Worm (Caenorhabditis elegans) whole organism, early embryonic: ENCODE results near the gene R12C12.6.

Experiments used
- F13C5.2 ChIP-seq: sonication (generic microtip); optimal IDR thresholded peaks from 2 replicates; lab custom pipeline; 2017; ENCODE audit warnings: mild to moderate bottlenecking, missing genetic modification characterization, inconsistent platforms, missing compliant biosample characterization
- ama-1 ChIP-seq: fragments of 150-350 bp; optimal IDR thresholded peaks from 2 replicates; lab custom pipeline; 2014
- flt-1 ChIP-seq: fragments of 200-800 bp; sonication (Bioruptor generic); IDR thresholded peaks from 2 replicates; pipeline ENCODE4 v1.3.6; 2022; ENCODE audit warnings: missing genetic modification characterization, missing compliant biosample characterization
- hmbx-1 ChIP-seq: sonication (generic microtip); optimal IDR thresholded peaks from 2 replicates; lab custom pipeline; 2016; ENCODE audit warnings: mild to moderate bottlenecking, missing genetic modification characterization, missing compliant biosample characterization
- pes-1 ChIP-seq: fragments of 200-800 bp; sonication (Bioruptor generic); IDR thresholded peaks from 2 replicates; pipeline ENCODE4 v1.3.6; 2022; ENCODE audit warnings: missing genetic modification reagents, missing genetic modification characterization, missing compliant biosample characterization
- scrt-1 ChIP-seq: fragments of 200-800 bp; sonication (Bioruptor generic); IDR thresholded peaks from 2 replicates; pipeline ENCODE4 v1.3.6; 2022; ENCODE audit warnings: missing genetic modification characterization, missing compliant biosample characterization
- tbx-37 ChIP-seq: fragments of 200-800 bp; sonication (Bioruptor generic); conservative IDR thresholded peaks from 2 replicates; pipeline ENCODE4 v1.3.6; 2022; ENCODE audit warnings: missing genetic modification reagents, missing genetic modification characterization, missing compliant biosample characterization

- TF ChIP-seq scrt-1 (GFP tag; lab: Robert Waterston, UW) (no peak), ama-1 (lab: Kevin White, UChicago) (no peak), hmbx-1 (tag; lab: Kevin White, UChicago) (no peak), flt-1 (GFP tag; lab: Robert Waterston, UW) (no peak), tbx-37 (no peak), pes-1 (no peak), F13C5.2 (no peak)
Measured at ce11 chrII:6046023-6046631, 1.5 kb downstream of the R12C12.6 start.
